Fruit fly (Drosophila melanogaster): Measurements from ENCODE around the gene CG1578.

The CG1578 gene

DNA sequence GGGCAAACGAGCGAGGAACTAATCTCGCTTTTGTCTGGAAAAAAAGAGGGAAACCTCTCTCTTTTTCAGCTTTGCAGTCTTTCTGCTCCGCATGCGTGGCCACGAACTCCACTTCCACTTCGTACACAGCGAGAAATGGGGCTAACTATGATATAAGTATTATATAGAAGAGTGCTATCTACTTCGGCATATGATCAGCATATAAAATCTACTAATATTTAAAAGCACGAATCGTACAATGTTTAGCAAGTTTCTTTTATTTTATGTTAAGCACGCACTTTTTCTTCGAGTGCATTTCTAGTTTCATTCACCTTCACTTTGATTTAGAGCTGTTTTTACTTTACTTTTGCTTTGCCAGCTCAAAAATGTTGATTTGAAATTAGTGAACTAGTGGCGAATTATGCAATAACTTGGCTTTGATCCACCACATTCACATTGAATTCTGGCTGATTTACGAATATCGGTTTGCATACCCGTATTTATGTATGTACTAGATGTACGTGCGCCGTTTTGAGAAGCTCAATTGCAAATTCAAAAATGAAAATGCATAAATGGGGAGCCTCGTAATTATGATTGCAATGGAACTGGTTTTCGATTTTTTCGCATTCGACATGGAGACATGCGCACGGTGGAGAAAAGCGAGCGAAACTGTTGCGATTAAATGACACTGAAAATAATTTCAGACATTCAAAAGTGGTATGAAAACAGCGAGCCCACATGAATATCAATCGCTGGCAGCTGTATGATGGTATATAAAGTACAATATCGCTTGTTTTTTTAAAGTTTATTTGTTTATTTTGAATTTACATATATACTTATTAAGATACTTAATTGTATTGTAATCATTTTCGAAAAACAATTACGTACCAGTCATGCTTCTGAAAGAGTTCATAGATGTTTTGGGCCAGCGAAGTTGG lies 41.4 kb upstream of the CG1578 start (continued):
- TF ChIP-seq Dfd (GFP tag; optimal IDR thresholded peaks at IDR 0.05) (no peak), Stat92E (GFP tag; optimal IDR thresholded peaks at IDR 0.05) (no peak), CG4617 (GFP tag; optimal IDR thresholded peaks at IDR 0.05; ENCODE audit: borderline replicate concordance) (no peak), ac (GFP tag; optimal IDR thresholded peaks at IDR 0.05) (peak; percentile 12), Antp (GFP tag; optimal IDR thresholded peaks at IDR 0.05) (peak; percentile 64), gsb (GFP tag; IDR thresholded peaks at IDR 0.05) (peak; percentile 37; the same call in 1 of the 2 replicates), CG4360 (GFP tag; IDR thresholded peaks at IDR 0.05) (peak; percentile 45), CG3838 (GFP tag; optimal IDR thresholded peaks at IDR 0.05) (no peak), CG18599 (GFP tag; optimal IDR thresholded peaks at IDR 0.05) (peak; percentile 62), CG3281 (GFP tag; optimal IDR thresholded peaks at IDR 0.05) (peak; percentile 49), ro (GFP tag; IDR thresholded peaks at IDR 0.05) (no peak), tna (GFP tag; IDR thresholded peaks at IDR 0.05; ENCODE audit: partially characterized antibody) (no peak), klu (GFP tag; IDR thresholded peaks at IDR 0.05) (peak; percentile 67), mirr (GFP tag; optimal IDR thresholded peaks at IDR 0.05) (no peak), unc-4 (GFP tag; IDR thresholded peaks at IDR 0.05; ENCODE audit: partially characterized antibody) (no peak), Atf-2 (GFP tag; optimal IDR thresholded peaks at IDR 0.05) (peak; percentile 9), Doc2 (GFP tag; IDR thresholded peaks at IDR 0.05) (peak; percentile 56; the same call in 1 of the 2 replicates), Ada2b (GFP tag; IDR thresholded peaks at IDR 0.05) (peak; percentile 71), CG12769 (tag; optimal IDR thresholded peaks at IDR 0.05) (peak; percentile 78), CG10462 (GFP tag; optimal IDR thresholded peaks at IDR 0.05) (peak; percentile 34), CG11093 (GFP tag; IDR thresholded peaks at IDR 0.05) (peak; percentile 77), CG17359 (tag; optimal IDR thresholded peaks at IDR 0.05) (peak; percentile 82), CG6813 (GFP tag; optimal IDR thresholded peaks at IDR 0.05) (peak; percentile 26), maf-S (GFP tag; optimal IDR thresholded peaks at IDR 0.05) (peak; percentile 5), Bdp1 (GFP tag; optimal IDR thresholded peaks at IDR 0.05) (peak; percentile 32), CG5180 (GFP tag; optimal IDR thresholded peaks at IDR 0.05) (peak; percentile 37), zf30C (GFP tag; optimal IDR thresholded peaks at IDR 0.05) (peak; percentile 58), CG7271 (tag; optimal IDR thresholded peaks at IDR 0.05) (no peak), lmd (GFP tag; IDR thresholded peaks at IDR 0.05) (peak; percentile 74), Jarid2 (GFP tag; optimal IDR thresholded peaks at IDR 0.05) (peak; percentile 24), sisA (GFP tag; IDR thresholded peaks at IDR 0.05) (peak; percentile 71), BEAF-32 (GFP tag; optimal IDR thresholded peaks at IDR 0.05) (no peak), amos (GFP tag; IDR thresholded peaks at IDR 0.05; ENCODE audit: partially characterized antibody) (no peak), CG13894 (tag; optimal IDR thresholded peaks at IDR 0.05) (no peak), CG15073 (GFP tag; optimal IDR thresholded peaks at IDR 0.05) (no peak), ara (GFP tag; IDR thresholded peaks at IDR 0.05) (peak; percentile 88), CG3847 (GFP tag; IDR thresholded peaks at IDR 0.05) (peak; percentile 34; the same call in 1 of the 2 replicates), pb (GFP tag; optimal IDR thresholded peaks at IDR 0.05) (peak; percentile 39), Dp (GFP tag; optimal IDR thresholded peaks at IDR 0.05) (no peak), D19B (GFP tag; optimal IDR thresholded peaks at IDR 0.05) (no peak), CG6854 (GFP tag; optimal IDR thresholded peaks at IDR 0.05) (no peak), danr (GFP tag; IDR thresholded peaks at IDR 0.05) (peak; percentile 75), MBD-R2 (GFP tag; IDR thresholded peaks at IDR 0.05) (no peak), Hr51 (GFP tag; optimal IDR thresholded peaks at IDR 0.05) (peak in 1 of 2 experiments; percentile 81), CG8478 (optimal IDR thresholded peaks at IDR 0.05) (no peak), gro (GFP tag; optimal IDR thresholded peaks at IDR 0.05) (peak; percentile 54), pho (GFP tag; optimal IDR thresholded peaks at IDR 0.05) (no peak), CG12659 (GFP tag; optimal IDR thresholded peaks at IDR 0.05) (peak; percentile 64)

All from whole organism, embryonic.